Fruit fly (Drosophila melanogaster) whole organism, prepupa: Measurements from ENCODE around the gene CG32590.

ENCODE experiments used
- CG11294 ChIP-seq: fragments of 200-800 bp; sonication (Bioruptor generic); IDR thresholded peaks from 2 replicates; pipeline ENCODE4 v1.3.6; 2022; ENCODE audit warnings: missing biosample characterization, missing genetic modification characterization
- CG4318 ChIP-seq: fragments of 200-800 bp; sonication (Bioruptor generic); optimal IDR thresholded peaks from 3 replicates; lab custom pipeline; 2017; ENCODE audit warnings: missing biosample characterization, mild to moderate bottlenecking, missing genetic modification characterization
- CG9139 ChIP-seq: fragments of 200-800 bp; sonication (Bioruptor generic); optimal IDR thresholded peaks from 3 replicates; lab custom pipeline; 2017; ENCODE audit warnings: missing biosample characterization, mild to moderate bottlenecking, missing genetic modification characterization

- TF ChIP-seq CG4318 (GFP tag; lab: Kevin White, UChicago) (no peak), CG9139 (GFP tag; lab: Kevin White, UChicago) (no peak), CG11294 (GFP tag; lab: Robert Waterston, UW) (no peak)
Measured at dm6 chrX:14824690-14825469, 14.0 kb downstream of the CG32590 start.
